Worm (Caenorhabditis elegans) whole organism, late embryonic: ENCODE measurements around the gene chil-21.

Source experiments
- ceh-24 ChIP-seq: sonication (generic microtip); optimal IDR thresholded peaks from 2 replicates; lab custom pipeline; 2016; ENCODE audit warnings: mild to moderate bottlenecking, missing genetic modification characterization, missing compliant biosample characterization
- ceh-48 ChIP-seq: sonication (generic microtip); optimal IDR thresholded peaks from 2 replicates; lab custom pipeline; 2016; ENCODE audit warnings: missing genetic modification characterization, inconsistent platforms, missing compliant biosample characterization
- ets-4 ChIP-seq: sonication (generic microtip); optimal IDR thresholded peaks from 2 replicates; lab custom pipeline; 2016; ENCODE audit warnings: missing genetic modification characterization, missing compliant biosample characterization
- eyg-1 ChIP-seq: sonication (generic microtip); optimal IDR thresholded peaks from 2 replicates; lab custom pipeline; 2016; ENCODE audit warnings: missing genotype, missing genetic modification characterization, missing compliant biosample characterization
- hlh-30 ChIP-seq: sonication (generic microtip); optimal IDR thresholded peaks from 2 replicates; lab custom pipeline; 2017; ENCODE audit warnings: antibody characterized with exemption, missing genetic modification characterization, missing compliant biosample characterization; ENCODE audit not compliant: insufficient read depth
- lin-11 ChIP-seq: fragments of 200-800 bp; sonication (Bioruptor generic); optimal IDR thresholded peaks from 2 replicates; lab custom pipeline; 2018; ENCODE audit warnings: mild to moderate bottlenecking, missing genetic modification characterization, missing compliant biosample characterization
- tbx-2 ChIP-seq: sonication (generic microtip); optimal IDR thresholded peaks from 2 replicates; lab custom pipeline; 2016; ENCODE audit warnings: missing genetic modification characterization, missing compliant biosample characterization

DNA sequence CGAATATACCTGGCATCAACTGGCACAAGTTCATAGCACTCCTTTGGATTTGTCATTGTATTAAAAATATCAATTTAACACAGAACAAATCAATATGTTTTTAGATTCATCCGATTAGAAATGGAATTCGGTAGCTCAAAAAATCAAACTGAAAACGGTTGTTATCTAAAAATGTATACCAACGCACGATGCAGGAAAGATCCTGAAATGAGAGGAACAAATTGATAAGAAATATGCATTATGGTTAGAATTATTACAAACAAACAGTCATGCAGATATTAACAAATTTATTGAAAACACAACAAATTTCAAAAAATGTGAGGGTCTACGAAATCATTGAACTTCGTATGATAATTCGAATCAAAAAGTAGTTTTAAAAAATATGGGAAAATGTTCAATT is 8.2 kb upstream of the chil-21 start, which contains the start of gene T19H5.6:
- TF ChIP-seq lin-11 (no peak), ceh-48 (tag; lab: Kevin White, UChicago) (no peak), tbx-2 (no peak), ets-4 (tag; lab: Kevin White, UChicago) (no peak), eyg-1 (no peak), ceh-24 (no peak), hlh-30 (tag; lab: Kevin White, UChicago) (no peak)
